Worm (Caenorhabditis elegans): ENCODE data around the gene C25G4.3.

ce11 chrIV:12398437-12398836 lies 47.2 kb downstream of the C25G4.3 start, which contains the start of gene acs-20:
- TF ChIP-seq tag-97 (GFP tag; IDR thresholded peaks at IDR 0.05): no peak
- no peak for TF ChIP-seq lin-13 (GFP tag; optimal IDR thresholded peaks at IDR 0.05)
- TF ChIP-seq nhr-77 (tag; optimal IDR thresholded peaks at IDR 0.05): no peak
- TF ChIP-seq madf-9 (GFP tag; conservative IDR thresholded peaks at IDR 0.05): no peak
- no peak for TF ChIP-seq nhr-6 (tag; optimal IDR thresholded peaks at IDR 0.05)
- no peak for TF ChIP-seq skn-1 (tag; optimal IDR thresholded peaks at IDR 0.05)
- TF ChIP-seq snpc-4 (tag; optimal IDR thresholded peaks at IDR 0.05): no peak
- no peak for TF ChIP-seq ceh-82 (tag; optimal IDR thresholded peaks at IDR 0.05)
- TF ChIP-seq saeg-2 (GFP tag; IDR thresholded peaks at IDR 0.05): no peak
- no peak for TF ChIP-seq nhr-25 (tag; optimal IDR thresholded peaks at IDR 0.05; ENCODE audit: borderline replicate concordance, insufficient read depth)
- no peak for TF ChIP-seq ZK337.2 (GFP tag; IDR thresholded peaks at IDR 0.05)
- no peak for TF ChIP-seq R02D3.7 (tag; optimal IDR thresholded peaks at IDR 0.05)
- no peak for TF ChIP-seq nhr-11 (tag; optimal IDR thresholded peaks at IDR 0.05)
